Fruit fly (Drosophila melanogaster) whole organism, embryonic: ENCODE results near the gene Pp2A-29B.

ENCODE experiments used
- CG11695 ChIP-seq: fragments of 200-800 bp; sonication (Bioruptor generic); IDR thresholded peaks from 3 replicates; pipeline ENCODE4 v1.3.6; 2022; ENCODE audit warnings: missing biosample characterization, missing genetic modification characterization
- CG12219 ChIP-seq: fragments of 200-800 bp; sonication (Bioruptor generic); optimal IDR thresholded peaks from 3 replicates; lab custom pipeline; 2018; ENCODE audit warnings: missing biosample characterization, mild to moderate bottlenecking, missing genetic modification characterization
- CG15696 ChIP-seq: fragments of 200-800 bp; sonication (Bioruptor generic); optimal IDR thresholded peaks from 2 replicates; lab custom pipeline; 2019; ENCODE audit warnings: missing biosample characterization, mild to moderate bottlenecking, missing genetic modification characterization, moderate library complexity
- CG17328 ChIP-seq: fragments of 200-800 bp; sonication (Bioruptor generic); IDR thresholded peaks from 2 replicates; pipeline ENCODE4 v1.3.6; 2022; ENCODE audit warnings: missing biosample characterization, missing genetic modification characterization
- CG18262 ChIP-seq: fragments of 200-800 bp; optimal IDR thresholded peaks from 3 replicates; lab custom pipeline; 2019; ENCODE audit warnings: missing biosample characterization, mild to moderate bottlenecking, missing genetic modification characterization, moderate library complexity
- CG30403 ChIP-seq: fragments of 200-800 bp; sonication (Bioruptor generic); optimal IDR thresholded peaks from 3 replicates; lab custom pipeline; 2016; ENCODE audit warnings: missing biosample characterization, missing genetic modification characterization
- CG3726 ChIP-seq: fragments of 200-800 bp; sonication (Bioruptor generic); IDR thresholded peaks from 3 replicates; pipeline ENCODE4, ENCODE4 v1.3.6; 2022; ENCODE audit warnings: missing biosample characterization, missing genetic modification characterization
- CG3995 ChIP-seq: fragments of 200-800 bp; sonication (Bioruptor generic); optimal IDR thresholded peaks from 3 replicates; lab custom pipeline; 2016; ENCODE audit warnings: missing biosample characterization, missing genetic modification characterization
- CG4854 ChIP-seq: fragments of 200-800 bp; sonication (Bioruptor generic); optimal IDR thresholded peaks from 2 replicates; lab custom pipeline; 2016; ENCODE audit warnings: missing biosample characterization, missing genetic modification characterization, inconsistent platforms
- CG7928 ChIP-seq: fragments of 200-800 bp; sonication (Bioruptor generic); optimal IDR thresholded peaks from 2 replicates; lab custom pipeline; 2017; ENCODE audit warnings: missing biosample characterization, mild to moderate bottlenecking, missing genetic modification characterization
- CG9797 ChIP-seq: fragments of 200-800 bp; sonication (Bioruptor generic); optimal IDR thresholded peaks from 3 replicates; lab custom pipeline; 2018; ENCODE audit warnings: missing biosample characterization, mild to moderate bottlenecking, missing genetic modification characterization
- CG9932 ChIP-seq: fragments of 200-800 bp; sonication (Bioruptor generic); IDR thresholded peaks from 2 replicates; pipeline ENCODE4 v1.3.6; 2022; ENCODE audit warnings: missing biosample characterization, missing genetic modification characterization
- CHES-1-like ChIP-seq: fragments of 200-800 bp; sonication (Bioruptor generic); optimal IDR thresholded peaks from 2 replicates; lab custom pipeline; 2016; ENCODE audit warnings: missing biosample characterization, missing genetic modification characterization
- CrebB ChIP-seq: fragments of 200-800 bp; sonication (Bioruptor generic); optimal IDR thresholded peaks from 3 replicates; lab custom pipeline; 2018; ENCODE audit warnings: missing biosample characterization, mild to moderate bottlenecking, missing genetic modification characterization
- D19B ChIP-seq: fragments of 200-800 bp; sonication (Bioruptor generic); optimal IDR thresholded peaks from 2 replicates; lab custom pipeline; 2017; ENCODE audit warnings: missing biosample characterization, mild to moderate bottlenecking, missing genetic modification characterization
- Dbx ChIP-seq: fragments of 200-800 bp; sonication (Bioruptor generic); IDR thresholded peaks from 3 replicates; pipeline ENCODE4 v1.3.6; 2022; ENCODE audit warnings: missing biosample characterization, missing genetic modification characterization
- Ets97D ChIP-seq: fragments of 200-800 bp; sonication (Bioruptor generic); optimal IDR thresholded peaks from 3 replicates; lab custom pipeline; 2016; ENCODE audit warnings: missing biosample characterization, missing genetic modification characterization
- HLH4C ChIP-seq: fragments of 200-800 bp; sonication (Bioruptor generic); IDR thresholded peaks from 3 replicates; pipeline ENCODE4 v1.3.6; 2022; ENCODE audit warnings: missing biosample characterization, missing genetic modification characterization; ENCODE audit not compliant: partially characterized antibody
- HLH54F ChIP-seq: fragments of 200-800 bp; sonication (Bioruptor generic); optimal IDR thresholded peaks from 3 replicates; lab custom pipeline; 2016; ENCODE audit warnings: missing biosample characterization, missing genetic modification characterization
- NK7.1 ChIP-seq: fragments of 200-800 bp; sonication (Bioruptor generic); optimal IDR thresholded peaks from 3 replicates; lab custom pipeline; 2016; ENCODE audit warnings: missing biosample characterization, missing genetic modification characterization
- Nf-YC ChIP-seq: fragments of 200-800 bp; optimal IDR thresholded peaks from 3 replicates; lab custom pipeline; 2019; ENCODE audit warnings: missing biosample characterization, mild to moderate bottlenecking, missing genetic modification characterization, moderate library complexity
- Xbp1 ChIP-seq: fragments of 200-800 bp; sonication (Bioruptor generic); optimal IDR thresholded peaks from 3 replicates; lab custom pipeline; 2016; ENCODE audit warnings: missing biosample characterization, mild to moderate bottlenecking, missing genetic modification characterization
- ab ChIP-seq: fragments of 200-800 bp; sonication (Bioruptor generic); optimal IDR thresholded peaks from 2 replicates; lab custom pipeline; 2016; ENCODE audit warnings: missing biosample characterization, missing genetic modification characterization
- abd-A ChIP-seq: fragments of 200-800 bp; sonication (Bioruptor generic); optimal IDR thresholded peaks from 3 replicates; lab custom pipeline; 2019; ENCODE audit warnings: missing biosample characterization, mild to moderate bottlenecking, missing genetic modification characterization, moderate library complexity
- ac ChIP-seq: fragments of 200-800 bp; sonication (Bioruptor generic); optimal IDR thresholded peaks from 3 replicates; lab custom pipeline; 2017; ENCODE audit warnings: missing biosample characterization, mild to moderate bottlenecking, missing genetic modification characterization
- amos ChIP-seq: fragments of 200-800 bp; sonication (Bioruptor generic); IDR thresholded peaks from 2 replicates; pipeline ENCODE4 v1.3.6; 2022; ENCODE audit warnings: missing biosample characterization, missing genetic modification characterization; ENCODE audit not compliant: partially characterized antibody
- bbx ChIP-seq: fragments of 200-800 bp; sonication (Bioruptor generic); IDR thresholded peaks from 2 replicates; pipeline ENCODE4 v1.3.6; 2022; ENCODE audit warnings: missing biosample characterization, missing genetic modification characterization; ENCODE audit not compliant: partially characterized antibody
- caup ChIP-seq: fragments of 200-800 bp; sonication (Bioruptor generic); optimal IDR thresholded peaks from 3 replicates; lab custom pipeline; 2017; ENCODE audit warnings: missing biosample characterization, mild to moderate bottlenecking, missing genetic modification characterization, moderate library complexity; ENCODE audit not compliant: severe bottlenecking
- chn ChIP-seq: fragments of 200-800 bp; sonication (Bioruptor generic); optimal IDR thresholded peaks from 2 replicates; lab custom pipeline; 2016; ENCODE audit warnings: missing biosample characterization, missing genetic modification characterization
- fd64A ChIP-seq: fragments of 200-800 bp; sonication (Bioruptor generic); optimal IDR thresholded peaks from 3 replicates; lab custom pipeline; 2018; ENCODE audit warnings: missing biosample characterization, mild to moderate bottlenecking, missing genetic modification characterization
- fd96Cb ChIP-seq: fragments of 200-800 bp; sonication (Bioruptor generic); optimal IDR thresholded peaks from 2 replicates; lab custom pipeline; 2018; ENCODE audit warnings: missing biosample characterization, mild to moderate bottlenecking, missing genetic modification characterization, moderate library complexity
- fru ChIP-seq: fragments of >200 bp; optimal IDR thresholded peaks from 2 replicates; lab custom pipeline; 2017
- gro ChIP-seq: fragments of 200-800 bp; sonication (Bioruptor generic); optimal IDR thresholded peaks from 2 replicates; lab custom pipeline; 2016; ENCODE audit warnings: missing biosample characterization, missing genetic modification characterization
- inv ChIP-seq: fragments of 200-800 bp; sonication (Bioruptor generic); IDR thresholded peaks from 2 replicates; pipeline ENCODE4 v1.3.6; 2022; ENCODE audit warnings: missing biosample characterization, missing genetic modification characterization; ENCODE audit not compliant: partially characterized antibody
- kni ChIP-seq: fragments of 200-800 bp; sonication (Bioruptor generic); optimal IDR thresholded peaks from 3 replicates; lab custom pipeline; 2017; ENCODE audit warnings: mild to moderate bottlenecking, missing biosample characterization, missing genetic modification reagents, missing genetic modification characterization
- nom ChIP-seq: fragments of 200-800 bp; sonication (Bioruptor generic); optimal IDR thresholded peaks from 2 replicates; lab custom pipeline; 2017; ENCODE audit warnings: missing biosample characterization, missing genetic modification characterization, mild to moderate bottlenecking, moderate library complexity, missing genetic modification reagents
- oc ChIP-seq: fragments of 200-800 bp; sonication (Bioruptor generic); optimal IDR thresholded peaks from 2 replicates; lab custom pipeline; 2018; ENCODE audit warnings: missing biosample characterization, mild to moderate bottlenecking, missing genetic modification characterization, moderate library complexity
- pb ChIP-seq: fragments of 200-800 bp; sonication (Bioruptor generic); optimal IDR thresholded peaks from 3 replicates; lab custom pipeline; 2016; ENCODE audit warnings: missing biosample characterization, missing genetic modification characterization
- prd ChIP-seq, 3 experiments: fragments of >200 bp in 2 of 3; fragments of 200-800 bp in 1 of 3; sonication (Bioruptor generic) in 1 of 3; optimal IDR thresholded peaks in 2 of 3; IDR thresholded peaks in 1 of 3; 2 replicates in 2 of 3; 3 replicates in 1 of 3; pipeline versions ENCODE4 v1.3.6 to Lab custom; 2017 to 2022; ENCODE audit warnings: missing biosample characterization in 1 of 3, missing genetic modification characterization in 1 of 3
- pzg ChIP-seq: fragments of 200-800 bp; sonication (Bioruptor generic); optimal IDR thresholded peaks from 3 replicates; lab custom pipeline; 2018; ENCODE audit warnings: missing biosample characterization, mild to moderate bottlenecking, missing genetic modification characterization, moderate library complexity
- sim ChIP-seq: fragments of 200-800 bp; sonication (Bioruptor generic); IDR thresholded peaks from 2 replicates; pipeline ENCODE4 v1.3.6; 2022; ENCODE audit warnings: missing biosample characterization, missing genetic modification characterization
- sob ChIP-seq: fragments of 200-800 bp; sonication (Bioruptor generic); IDR thresholded peaks from 2 replicates; pipeline ENCODE4 v1.3.6; 2022; ENCODE audit warnings: missing biosample characterization, missing genetic modification characterization
- stwl ChIP-seq: fragments of 200-800 bp; sonication (Bioruptor generic); optimal IDR thresholded peaks from 3 replicates; lab custom pipeline; 2018; ENCODE audit warnings: missing biosample characterization, mild to moderate bottlenecking, missing genetic modification characterization, moderate library complexity
- tin ChIP-seq: fragments of 200-800 bp; sonication (Bioruptor generic); optimal IDR thresholded peaks from 3 replicates; lab custom pipeline; 2016; ENCODE audit warnings: missing biosample characterization, missing genetic modification characterization
- vfl ChIP-seq: fragments of 200-800 bp; sonication (Bioruptor generic); optimal IDR thresholded peaks from 2 replicates; lab custom pipeline; 2016; ENCODE audit warnings: missing biosample characterization, missing genetic modification characterization
- vvl ChIP-seq: fragments of 200-800 bp; sonication (Bioruptor generic); IDR thresholded peaks from 2 replicates; pipeline ENCODE4 v1.3.6; 2022; ENCODE audit warnings: missing biosample characterization, missing genetic modification characterization
- zfh1 ChIP-seq: fragments of 200-800 bp; sonication (Bioruptor generic); IDR thresholded peaks from 3 replicates; pipeline ENCODE4 v1.3.6; 2022; ENCODE audit warnings: missing biosample characterization, missing genetic modification characterization

Pp2A-29B gene

DNA sequence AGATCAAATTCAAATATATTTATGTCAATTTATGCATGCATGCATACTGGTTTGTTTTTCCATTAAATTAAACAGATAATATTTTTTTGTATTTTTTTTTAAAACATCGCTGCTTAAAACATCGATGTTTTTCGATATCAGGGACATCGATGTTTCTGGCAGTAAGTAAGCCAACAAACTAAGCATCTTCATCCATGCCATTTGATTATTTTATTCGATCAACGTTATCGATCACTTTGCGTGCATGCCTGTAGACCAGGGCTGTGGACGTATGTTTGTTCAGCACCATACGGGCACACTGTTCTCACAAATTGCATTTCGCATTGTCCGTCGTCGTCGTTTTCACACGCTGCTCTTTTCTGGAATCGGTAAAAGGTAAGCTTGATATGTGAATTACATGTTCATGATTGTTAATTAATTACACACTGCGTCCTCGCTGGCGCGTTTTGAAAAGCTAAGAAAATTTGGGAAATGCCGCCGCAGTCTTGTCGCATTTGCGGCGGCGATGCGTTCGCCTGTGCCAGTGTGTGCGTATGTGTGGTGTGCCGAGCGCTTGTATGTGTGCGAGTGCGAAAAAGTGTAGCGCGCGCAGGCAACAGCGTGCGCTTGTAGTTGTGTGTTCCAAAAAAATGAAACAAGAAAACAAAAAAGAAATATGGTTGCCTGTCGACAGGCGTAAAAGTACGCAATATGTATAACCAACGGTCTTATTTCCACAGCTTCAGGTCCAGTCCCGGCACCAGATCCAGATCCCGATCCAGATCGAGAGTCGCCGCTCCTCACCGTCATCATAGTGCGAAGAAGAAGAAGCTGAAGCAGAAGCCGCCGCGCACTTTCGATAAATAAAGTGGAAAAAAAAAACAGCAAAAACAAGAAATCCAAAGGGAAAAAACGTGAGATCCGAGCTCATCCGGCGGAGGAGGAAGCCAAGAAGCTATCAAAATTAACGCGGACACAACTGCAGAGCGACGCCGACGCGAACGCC lies 37.7 kb downstream of the Pp2A-29B start, which contains the start of gene emb (continued):
- TF ChIP-seq CG4854 (GFP tag; lab: Kevin White, UChicago), result peak; percentile 43
- peak; percentile 0 for TF ChIP-seq CG12219
- TF ChIP-seq Nf-YC (tag; lab: Kevin White, UChicago), result no peak
- TF ChIP-seq fd96Cb (tag; lab: Kevin White, UChicago), result peak; percentile 7
- TF ChIP-seq amos (GFP tag; lab: Robert Waterston, UW), result peak; percentile 94
- TF ChIP-seq gro (GFP tag; lab: Kevin White, UChicago), result no peak
- peak; percentile 36; the same call in 1 of the 3 replicates for TF ChIP-seq zfh1 (GFP tag; lab: Robert Waterston, UW)
- TF ChIP-seq ab, result no peak
- peak; percentile 34 for TF ChIP-seq vfl
- TF ChIP-seq tin (GFP tag; lab: Kevin White, UChicago), result peak; percentile 34
- peak; percentile 62 for TF ChIP-seq CG9932 (GFP tag; lab: Robert Waterston, UW)
- no peak for TF ChIP-seq CG3726 (GFP tag; lab: Robert Waterston, UW)
- peak; percentile 55 for TF ChIP-seq vvl
- peak; percentile 52 for TF ChIP-seq chn (GFP tag; lab: Kevin White, UChicago)
- TF ChIP-seq nom (GFP tag; lab: Kevin White, UChicago), result peak; percentile 91
- TF ChIP-seq bbx, result peak; percentile 96
- peak; percentile 93 for TF ChIP-seq CG7928 (GFP tag; lab: Kevin White, UChicago)
- no peak for TF ChIP-seq abd-A (tag; lab: Kevin White, UChicago)
- no peak for TF ChIP-seq sim (GFP tag; lab: Robert Waterston, UW)
- no peak for TF ChIP-seq CG11695 (GFP tag; lab: Robert Waterston, UW)
- TF ChIP-seq Dbx (GFP tag; lab: Robert Waterston, UW), result 0 out of 3 replicates have a peak, but pooled peaks have one; percentile 57
- TF ChIP-seq CrebB, result peak; percentile 33
- TF ChIP-seq CG18262 (tag; lab: Kevin White, UChicago), result peak; percentile 42
- TF ChIP-seq ac (GFP tag; lab: Kevin White, UChicago), result no peak
- peak; percentile 71 for TF ChIP-seq CHES-1-like (GFP tag; lab: Kevin White, UChicago)
- peak; percentile 100 for TF ChIP-seq HLH4C (GFP tag; lab: Robert Waterston, UW)
- TF ChIP-seq prd (optimal IDR thresholded peaks at IDR 0.05; lab: Kevin White, UChicago), result no peak
- TF ChIP-seq prd (GFP tag; IDR thresholded peaks at IDR 0.05; lab: Robert Waterston, UW), result peak; percentile 31; the same call in 1 of the 3 replicates
- peak; percentile 57; the same call in 1 of the 2 replicates for TF ChIP-seq sob (GFP tag; lab: Robert Waterston, UW)
- TF ChIP-seq kni (GFP tag; lab: Kevin White, UChicago), result no peak
- TF ChIP-seq oc (tag; lab: Kevin White, UChicago), result no peak
- TF ChIP-seq stwl (tag; lab: Kevin White, UChicago), result peak; percentile 98
- TF ChIP-seq HLH54F, result peak; percentile 58
- TF ChIP-seq D19B (GFP tag; lab: Kevin White, UChicago), result no peak
- TF ChIP-seq Ets97D (GFP tag; lab: Kevin White, UChicago), result peak; percentile 95
- TF ChIP-seq CG30403 (GFP tag; lab: Kevin White, UChicago), result peak; percentile 47
- TF ChIP-seq CG3995 (GFP tag; lab: Kevin White, UChicago), result peak; percentile 47
- TF ChIP-seq CG9797 (GFP tag; lab: Kevin White, UChicago), result peak; percentile 94
- no peak for TF ChIP-seq fru
- TF ChIP-seq CG15696 (tag; lab: Kevin White, UChicago), result no peak
- TF ChIP-seq NK7.1 (GFP tag; lab: Kevin White, UChicago), result no peak
- TF ChIP-seq caup (GFP tag; lab: Kevin White, UChicago), result peak; percentile 36
- TF ChIP-seq pzg (GFP tag; lab: Kevin White, UChicago), result peak; percentile 97
- peak; percentile 2 for TF ChIP-seq fd64A (GFP tag; lab: Kevin White, UChicago)
- TF ChIP-seq CG17328 (GFP tag; lab: Robert Waterston, UW), result 0 out of 2 replicates have a peak, but pooled peaks have one; percentile 24
- peak; percentile 36 for TF ChIP-seq pb (GFP tag; lab: Kevin White, UChicago)
- TF ChIP-seq Xbp1 (GFP tag; lab: Kevin White, UChicago), result peak; percentile 45
- TF ChIP-seq inv (GFP tag; lab: Robert Waterston, UW), result peak; percentile 90
